Worm (Caenorhabditis elegans): ENCODE measurements around the gene F17C11.4.

DNA sequence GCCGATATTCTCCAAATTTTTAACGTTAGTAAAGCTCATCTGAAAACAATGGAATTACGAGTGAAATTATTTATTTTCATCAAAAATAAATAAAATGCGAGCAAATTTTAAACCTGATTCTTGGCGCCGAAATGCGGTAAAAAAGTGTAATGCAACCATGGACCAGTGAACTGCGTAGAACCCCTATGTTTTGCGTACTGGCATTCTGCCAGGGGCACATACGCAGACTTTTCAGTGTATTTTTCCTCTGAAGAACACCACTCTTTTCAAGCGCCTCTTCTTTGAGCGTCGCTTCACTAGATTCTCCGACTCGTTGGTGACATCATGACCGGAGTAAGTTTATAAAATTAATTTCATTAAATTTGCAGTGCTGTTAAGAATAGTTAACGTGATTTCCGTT is 13.8 kb downstream of the F17C11.4 start, which contains the start of the genes ctf-4 and eef-1G:
- TF ChIP-seq W03F9.2 (tag; optimal IDR thresholded peaks at IDR 0.05): peak; percentile 97
- peak; percentile 89 for TF ChIP-seq him-1 (tag; optimal IDR thresholded peaks at IDR 0.05)

All from whole organism, L4/young adult.